Fruit fly (Drosophila melanogaster) whole organism, embryonic: ENCODE measurements around the gene Ts.

Source experiments
- Atf-2 ChIP-seq: fragments of 200-800 bp; sonication (Bioruptor generic); optimal IDR thresholded peaks from 2 replicates; lab custom pipeline; 2016; ENCODE audit warnings: missing biosample characterization, missing genetic modification characterization
- CG1024 ChIP-seq: fragments of 200-800 bp; sonication (Bioruptor generic); IDR thresholded peaks from 2 replicates; pipeline ENCODE4 v1.3.6; 2022; ENCODE audit warnings: missing biosample characterization, missing genetic modification characterization
- CG10366 ChIP-seq: fragments of 200-800 bp; sonication (Bioruptor generic); IDR thresholded peaks from 2 replicates; pipeline ENCODE4 v1.3.6; 2022; ENCODE audit warnings: missing biosample characterization, missing genetic modification characterization
- CG11247 ChIP-seq: fragments of 200-800 bp; sonication (Bioruptor generic); IDR thresholded peaks from 2 replicates; pipeline ENCODE4 v1.3.6; 2022; ENCODE audit warnings: missing biosample characterization, missing genetic modification characterization
- CG12104 ChIP-seq: fragments of 200-800 bp; sonication (Bioruptor generic); optimal IDR thresholded peaks from 3 replicates; lab custom pipeline; 2016; ENCODE audit warnings: missing biosample characterization, missing genetic modification characterization
- CG13287 ChIP-seq: fragments of 200-800 bp; sonication (Bioruptor generic); IDR thresholded peaks from 2 replicates; pipeline ENCODE4 v1.3.6; 2022; ENCODE audit warnings: missing biosample characterization, missing genetic modification characterization; ENCODE audit not compliant: partially characterized antibody
- CG14860 ChIP-seq: fragments of 200-800 bp; sonication (Bioruptor generic); IDR thresholded peaks from 3 replicates; pipeline ENCODE4 v1.3.6; 2022; ENCODE audit warnings: missing biosample characterization, missing genetic modification characterization; ENCODE audit not compliant: partially characterized antibody
- CG15601 ChIP-seq: fragments of 200-800 bp; sonication (Bioruptor generic); optimal IDR thresholded peaks from 3 replicates; lab custom pipeline; 2019; ENCODE audit warnings: missing biosample characterization, mild to moderate bottlenecking, missing genetic modification characterization, moderate library complexity
- CG17385 ChIP-seq: fragments of 200-800 bp; sonication (Bioruptor generic); optimal IDR thresholded peaks from 3 replicates; lab custom pipeline; 2018; ENCODE audit warnings: missing biosample characterization, mild to moderate bottlenecking, missing genetic modification characterization
- CG18262 ChIP-seq: fragments of 200-800 bp; optimal IDR thresholded peaks from 3 replicates; lab custom pipeline; 2019; ENCODE audit warnings: missing biosample characterization, mild to moderate bottlenecking, missing genetic modification characterization, moderate library complexity
- CG30403 ChIP-seq: fragments of 200-800 bp; sonication (Bioruptor generic); optimal IDR thresholded peaks from 3 replicates; lab custom pipeline; 2016; ENCODE audit warnings: missing biosample characterization, missing genetic modification characterization
- CG3726 ChIP-seq: fragments of 200-800 bp; sonication (Bioruptor generic); IDR thresholded peaks from 3 replicates; pipeline ENCODE4, ENCODE4 v1.3.6; 2022; ENCODE audit warnings: missing biosample characterization, missing genetic modification characterization
- CG42726 ChIP-seq: fragments of 200-800 bp; sonication (Bioruptor generic); IDR thresholded peaks from 2 replicates; pipeline ENCODE4 v1.3.6; 2022; ENCODE audit warnings: missing biosample characterization, missing genetic modification characterization; ENCODE audit not compliant: partially characterized antibody
- CG4360 ChIP-seq: fragments of 200-800 bp; sonication (Bioruptor generic); IDR thresholded peaks from 2 replicates; pipeline ENCODE4 v1.3.6; 2022; ENCODE audit warnings: missing biosample characterization, missing genetic modification characterization
- CG4820 ChIP-seq: fragments of 200-800 bp; sonication (Bioruptor generic); optimal IDR thresholded peaks from 3 replicates; lab custom pipeline; 2016; ENCODE audit warnings: missing biosample characterization, missing genetic modification characterization
- CG5245 ChIP-seq: fragments of 200-800 bp; sonication (Bioruptor generic); optimal IDR thresholded peaks from 3 replicates; lab custom pipeline; 2016; ENCODE audit warnings: missing biosample characterization, missing genetic modification characterization
- CG7745 ChIP-seq: fragments of 200-800 bp; sonication (Bioruptor generic); optimal IDR thresholded peaks from 2 replicates; lab custom pipeline; 2018; ENCODE audit warnings: missing biosample characterization, mild to moderate bottlenecking, missing genetic modification characterization, moderate library complexity
- CG7839 ChIP-seq: fragments of 200-800 bp; sonication (Bioruptor generic); optimal IDR thresholded peaks from 3 replicates; lab custom pipeline; 2018; ENCODE audit warnings: missing biosample characterization, mild to moderate bottlenecking, missing genetic modification characterization, moderate library complexity
- CG7928 ChIP-seq: fragments of 200-800 bp; sonication (Bioruptor generic); optimal IDR thresholded peaks from 2 replicates; lab custom pipeline; 2017; ENCODE audit warnings: missing biosample characterization, mild to moderate bottlenecking, missing genetic modification characterization
- CG8478 ChIP-seq: fragments of >200 bp; optimal IDR thresholded peaks from 2 replicates; lab custom pipeline; 2018
- CG8765 ChIP-seq: fragments of 200-800 bp; sonication (Bioruptor generic); IDR thresholded peaks from 2 replicates; pipeline ENCODE4 v1.3.6; 2022; ENCODE audit warnings: missing biosample characterization, missing genetic modification characterization
- CHES-1-like ChIP-seq: fragments of 200-800 bp; sonication (Bioruptor generic); optimal IDR thresholded peaks from 2 replicates; lab custom pipeline; 2016; ENCODE audit warnings: missing biosample characterization, missing genetic modification characterization
- CTCF ChIP-seq: fragments of 200-800 bp; sonication (Bioruptor generic); optimal IDR thresholded peaks from 2 replicates; lab custom pipeline; 2017; ENCODE audit warnings: missing biosample characterization, mild to moderate bottlenecking, missing genetic modification characterization, moderate library complexity
- CrebB ChIP-seq: fragments of 200-800 bp; sonication (Bioruptor generic); optimal IDR thresholded peaks from 3 replicates; lab custom pipeline; 2018; ENCODE audit warnings: missing biosample characterization, mild to moderate bottlenecking, missing genetic modification characterization
- Dref ChIP-seq: fragments of 200-800 bp; sonication (Bioruptor generic); IDR thresholded peaks from 2 replicates; pipeline ENCODE4 v1.3.6; 2022; ENCODE audit warnings: missing biosample characterization, missing genetic modification characterization
- MTF-1 ChIP-seq: fragments of 200-800 bp; sonication (Bioruptor generic); optimal IDR thresholded peaks from 2 replicates; lab custom pipeline; 2018; ENCODE audit warnings: missing biosample characterization, mild to moderate bottlenecking, missing genetic modification characterization, borderline replicate concordance
- NC2β ChIP-seq: fragments of 200-800 bp; sonication (Bioruptor generic); optimal IDR thresholded peaks from 2 replicates; lab custom pipeline; 2016; ENCODE audit warnings: missing biosample characterization, missing genetic modification characterization
- NFAT ChIP-seq: fragments of 200-800 bp; sonication (Bioruptor generic); IDR thresholded peaks from 2 replicates; pipeline ENCODE4 v1.3.6; 2022; ENCODE audit warnings: missing biosample characterization, missing genetic modification characterization
- Nf-YA ChIP-seq: fragments of 200-800 bp; sonication (Bioruptor generic); IDR thresholded peaks from 2 replicates; pipeline ENCODE4 v1.3.6; 2022; ENCODE audit warnings: missing biosample characterization, missing genetic modification characterization
- Poxn ChIP-seq: fragments of 200-800 bp; sonication (Bioruptor generic); IDR thresholded peaks from 2 replicates; pipeline ENCODE4 v1.3.6; 2022; ENCODE audit warnings: missing biosample characterization, missing genetic modification characterization
- Sin3A ChIP-seq: fragments of >200 bp; optimal IDR thresholded peaks from 2 replicates; lab custom pipeline; 2018
- Sry-β ChIP-seq: fragments of 200-800 bp; sonication (Bioruptor generic); optimal IDR thresholded peaks from 2 replicates; lab custom pipeline; 2018; ENCODE audit warnings: missing biosample characterization, mild to moderate bottlenecking, missing genetic modification characterization, moderate library complexity
- chinmo ChIP-seq: fragments of 200-800 bp; sonication (Bioruptor generic); IDR thresholded peaks from 4 replicates; pipeline ENCODE4 v1.3.6; 2022; ENCODE audit warnings: missing biosample characterization, missing genetic modification characterization; ENCODE audit not compliant: partially characterized antibody
- chn ChIP-seq: fragments of 200-800 bp; sonication (Bioruptor generic); optimal IDR thresholded peaks from 2 replicates; lab custom pipeline; 2016; ENCODE audit warnings: missing biosample characterization, missing genetic modification characterization
- disco-r ChIP-seq: fragments of 200-800 bp; sonication (Bioruptor generic); optimal IDR thresholded peaks from 2 replicates; lab custom pipeline; 2016; ENCODE audit warnings: missing biosample characterization, missing genetic modification characterization
- gcm ChIP-seq: fragments of 200-800 bp; sonication (Bioruptor generic); optimal IDR thresholded peaks from 2 replicates; lab custom pipeline; 2019; ENCODE audit warnings: missing biosample characterization, mild to moderate bottlenecking, missing genetic modification characterization, moderate library complexity
- gcm2 ChIP-seq: fragments of 200-800 bp; sonication (Bioruptor generic); optimal IDR thresholded peaks from 2 replicates; lab custom pipeline; 2016; ENCODE audit warnings: missing biosample characterization, missing genetic modification characterization
- grn ChIP-seq: fragments of 200-800 bp; sonication (Bioruptor generic); optimal IDR thresholded peaks from 3 replicates; lab custom pipeline; 2017; ENCODE audit warnings: missing biosample characterization, missing genetic modification characterization
- hb ChIP-seq: fragments of 200-800 bp; sonication (Bioruptor generic); IDR thresholded peaks from 3 replicates; pipeline ENCODE4 v1.3.6; 2022; ENCODE audit warnings: missing biosample characterization, missing genetic modification characterization; ENCODE audit not compliant: partially characterized antibody
- kah ChIP-seq: fragments of 200-800 bp; sonication (Bioruptor generic); optimal IDR thresholded peaks from 2 replicates; lab custom pipeline; 2018; ENCODE audit warnings: missing biosample characterization, mild to moderate bottlenecking, missing genetic modification characterization
- kay ChIP-seq: fragments of 200-800 bp; sonication (Bioruptor generic); optimal IDR thresholded peaks from 2 replicates; lab custom pipeline; 2016; ENCODE audit warnings: missing biosample characterization, missing genetic modification characterization
- lola ChIP-seq, 3 experiments: fragments of >200 bp in 2 of 3; fragments of 200-800 bp in 1 of 3; sonication (Bioruptor generic) in 1 of 3; optimal IDR thresholded peaks; 2 replicates each; lab custom pipeline; 2017 to 2019; ENCODE audit warnings: missing biosample characterization in 3 of 3, missing genetic modification characterization in 3 of 3, mild to moderate bottlenecking in 1 of 3, moderate library complexity in 1 of 3
- lov ChIP-seq, 2 experiments: fragments of 200-800 bp in 1 of 2; fragments of >200 bp in 1 of 2; sonication (Bioruptor generic) in 1 of 2; IDR thresholded peaks in 1 of 2; optimal IDR thresholded peaks in 1 of 2; 2 replicates in 1 of 2; 3 replicates in 1 of 2; pipeline versions ENCODE4 v1.3.6 to Lab custom; 2017 to 2022; ENCODE audit warnings: missing biosample characterization in 1 of 2, missing genetic modification characterization in 1 of 2
- maf-S ChIP-seq: fragments of 200-800 bp; sonication (Bioruptor generic); optimal IDR thresholded peaks from 2 replicates; lab custom pipeline; 2016; ENCODE audit warnings: missing biosample characterization, missing genetic modification characterization
- nerfin-2 ChIP-seq: fragments of 200-800 bp; sonication (Bioruptor generic); IDR thresholded peaks from 2 replicates; pipeline ENCODE4 v1.3.6; 2022; ENCODE audit warnings: missing biosample characterization, missing genetic modification characterization; ENCODE audit not compliant: partially characterized antibody
- oc ChIP-seq: fragments of 200-800 bp; sonication (Bioruptor generic); optimal IDR thresholded peaks from 2 replicates; lab custom pipeline; 2018; ENCODE audit warnings: missing biosample characterization, mild to moderate bottlenecking, missing genetic modification characterization, moderate library complexity
- psq ChIP-seq: fragments of 200-800 bp; sonication (Bioruptor generic); optimal IDR thresholded peaks from 2 replicates; lab custom pipeline; 2017; ENCODE audit warnings: missing biosample characterization, missing genetic modification characterization
- ranshi ChIP-seq: fragments of 200-800 bp; sonication (Bioruptor generic); IDR thresholded peaks from 2 replicates; pipeline ENCODE4 v1.3.6; 2022; ENCODE audit warnings: missing biosample characterization, missing genetic modification characterization
- schlank ChIP-seq: fragments of 200-800 bp; sonication (Bioruptor generic); optimal IDR thresholded peaks from 2 replicates; lab custom pipeline; 2018; ENCODE audit warnings: missing biosample characterization, mild to moderate bottlenecking, missing genetic modification characterization
- tin ChIP-seq: fragments of 200-800 bp; sonication (Bioruptor generic); optimal IDR thresholded peaks from 3 replicates; lab custom pipeline; 2016; ENCODE audit warnings: missing biosample characterization, missing genetic modification characterization
- tll ChIP-seq, 2 experiments: fragments of 200-800 bp in 1 of 2; fragments of >200 bp in 1 of 2; sonication (Bioruptor generic) in 1 of 2; optimal IDR thresholded peaks; 2 replicates each; lab custom pipeline; 2017 to 2019; ENCODE audit warnings: missing biosample characterization in 2 of 2, missing genetic modification characterization in 2 of 2, mild to moderate bottlenecking in 1 of 2, moderate library complexity in 1 of 2
- toy ChIP-seq: fragments of 200-800 bp; sonication (Bioruptor generic); IDR thresholded peaks from 2 replicates; pipeline ENCODE4 v1.3.6; 2022; ENCODE audit warnings: missing biosample characterization, missing genetic modification characterization

Ts gene

DNA sequence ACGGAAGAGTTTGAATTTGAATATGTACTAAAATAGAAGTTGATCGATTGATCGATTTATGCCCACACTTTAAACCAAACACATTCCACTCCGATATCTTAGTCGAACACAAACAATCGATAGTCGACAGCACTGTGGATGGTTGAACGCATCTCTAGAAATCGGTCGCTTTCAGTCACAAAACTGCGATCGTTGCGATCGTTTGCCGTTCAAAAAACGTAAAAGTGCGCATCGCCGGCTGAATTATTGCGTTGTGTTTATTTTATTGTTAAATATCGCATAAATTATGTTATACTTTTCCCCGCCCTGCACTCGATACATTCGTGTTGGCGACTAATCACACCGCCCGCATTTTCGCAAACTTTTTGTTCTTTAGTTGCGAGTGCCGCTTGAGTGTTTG is 29.7 kb upstream of the Ts start, which contains the start of gene Ccdc85 (continued):
- TF ChIP-seq CG14860 (GFP tag; lab: Robert Waterston, UW) (peak; percentile 97), gcm2 (no peak), CHES-1-like (GFP tag; lab: Kevin White, UChicago) (peak; percentile 17), CG11247 (no peak), gcm (GFP tag; lab: Kevin White, UChicago) (peak; percentile 47), CG10366 (GFP tag; lab: Robert Waterston, UW) (no peak), CG1024 (no peak), Sry-β (GFP tag; lab: Kevin White, UChicago) (peak; percentile 3), lola (GFP tag; optimal IDR thresholded peaks at IDR 0.05; lab: Kevin White, UChicago) (no peak), kah (no peak), CG8765 (GFP tag; lab: Robert Waterston, UW) (no peak), MTF-1 (GFP tag; lab: Kevin White, UChicago) (no peak), Dref (GFP tag; lab: Robert Waterston, UW) (peak; percentile 98), tll (GFP tag; optimal IDR thresholded peaks at IDR 0.05; lab: Kevin White, UChicago) (no peak), toy (GFP tag; lab: Robert Waterston, UW) (no peak), chn (GFP tag; lab: Kevin White, UChicago) (no peak), ranshi (GFP tag; lab: Robert Waterston, UW) (no peak), grn (GFP tag; lab: Kevin White, UChicago) (no peak), CG42726 (GFP tag; lab: Robert Waterston, UW) (peak; percentile 92), kay (GFP tag; lab: Kevin White, UChicago) (no peak), chinmo (GFP tag; lab: Robert Waterston, UW) (peak; percentile 98), Poxn (GFP tag; lab: Robert Waterston, UW) (no peak), CrebB (tag; lab: Kevin White, UChicago) (peak; percentile 22), disco-r (GFP tag; lab: Kevin White, UChicago) (no peak), psq (GFP tag; lab: Kevin White, UChicago) (no peak), lov (optimal IDR thresholded peaks at IDR 0.05; lab: Kevin White, UChicago) (no peak), lov (GFP tag; IDR thresholded peaks at IDR 0.05; lab: Robert Waterston, UW) (0 out of 3 replicates have a peak, but pooled peaks have one; percentile 26), CG13287 (GFP tag; lab: Robert Waterston, UW) (peak; percentile 96), schlank (tag; lab: Kevin White, UChicago) (no peak), maf-S (GFP tag; lab: Kevin White, UChicago) (no peak), CG7745 (no peak), nerfin-2 (GFP tag; lab: Robert Waterston, UW) (peak; percentile 99), CG12104 (GFP tag; lab: Kevin White, UChicago) (no peak), CG18262 (peak; percentile 7), oc (tag; lab: Kevin White, UChicago) (no peak), CG7839 (tag; lab: Kevin White, UChicago) (no peak), CG5245 (GFP tag; lab: Kevin White, UChicago) (no peak), CG3726 (GFP tag; lab: Robert Waterston, UW) (no peak), NFAT (GFP tag; lab: Robert Waterston, UW) (no peak), hb (peak; percentile 98), CG17385 (GFP tag; lab: Kevin White, UChicago) (peak; percentile 43), CG7928 (no peak), Nf-YA (GFP tag; lab: Robert Waterston, UW) (0 out of 2 replicates have a peak, but pooled peaks have one; percentile 7), CG4820 (GFP tag; lab: Kevin White, UChicago) (no peak), CG30403 (GFP tag; lab: Kevin White, UChicago) (no peak), Atf-2 (GFP tag; lab: Kevin White, UChicago) (no peak), tin (GFP tag; lab: Kevin White, UChicago) (no peak), CG4360 (GFP tag; lab: Robert Waterston, UW) (no peak), CG15601 (peak; percentile 84), CG8478 (no peak), NC2β (peak; percentile 26), Sin3A (lab: Kevin White, UChicago) (peak; percentile 30), CTCF (no peak)
